Worm (Caenorhabditis elegans) whole organism, L4 larva: ENCODE results near the gene taap-1.
A peak's percentile ranks its signal among the peaks of the same experiment; 100 is the strongest.

Experiments
- F26F4.8 ChIP-seq: fragments of 200-800 bp; sonication (Bioruptor generic); conservative IDR thresholded peaks from 2 replicates; pipeline ENCODE4 v1.3.6; 2022; ENCODE audit warnings: missing genetic modification characterization, missing compliant biosample characterization
- F49E8.2 ChIP-seq: sonication (generic microtip); optimal IDR thresholded peaks from 2 replicates; lab custom pipeline; 2016; ENCODE audit warnings: missing compliant biosample characterization, mild to moderate bottlenecking, missing genetic modification characterization, borderline replicate concordance
- T20F7.1 ChIP-seq: fragments of 200-800 bp; sonication (Bioruptor generic); optimal IDR thresholded peaks from 2 replicates; lab custom pipeline; 2018; ENCODE audit warnings: mild to moderate bottlenecking, missing genetic modification characterization, missing compliant biosample characterization
- Y105C5A.15 ChIP-seq: fragments of 200-800 bp; sonication (Bioruptor generic); IDR thresholded peaks from 2 replicates; pipeline ENCODE4 v1.3.6; 2022; ENCODE audit warnings: missing genetic modification characterization, missing compliant biosample characterization
- aha-1 ChIP-seq: fragments of 150-350 bp; peaks from one replicate; lab custom pipeline; 2014; ENCODE audit warnings: missing biosample characterization, missing genetic modification characterization
- aly-2 ChIP-seq: sonication (generic microtip); optimal IDR thresholded peaks from 2 replicates; lab custom pipeline; 2018; ENCODE audit warnings: missing biosample characterization, missing genetic modification characterization
- ama-1 ChIP-seq: fragments of 150-350 bp; optimal IDR thresholded peaks from 2 replicates; lab custom pipeline; 2014; ENCODE audit warnings: inconsistent platforms, mixed read lengths
- arid-1 ChIP-seq: fragments of 200-800 bp; sonication (Bioruptor generic); conservative IDR thresholded peaks from 2 replicates; pipeline ENCODE4 v1.3.6; 2022; ENCODE audit warnings: missing genetic modification reagents, missing genetic modification characterization, missing compliant biosample characterization
- ceh-20 ChIP-seq: fragments of 200-800 bp; sonication (Bioruptor generic); IDR thresholded peaks from 2 replicates; pipeline ENCODE4 v1.3.6; 2022; ENCODE audit warnings: missing genetic modification reagents, missing genetic modification characterization, missing compliant biosample characterization
- daf-16 ChIP-seq, 3 experiments: sonication (generic microtip); optimal IDR thresholded peaks; 2 replicates each; lab custom pipeline; 2016 to 2017; ENCODE audit warnings: missing genetic modification characterization in 3 of 3, missing genetic modification reagents in 3 of 3, mild to moderate bottlenecking in 2 of 3, missing compliant biosample characterization in 2 of 3, missing biosample characterization in 1 of 3, moderate library complexity in 1 of 3
- daf-19 ChIP-seq: fragments of 200-800 bp; sonication (Bioruptor generic); conservative IDR thresholded peaks from 2 replicates; pipeline ENCODE4 v1.3.6; 2022; ENCODE audit warnings: missing genetic modification characterization, missing compliant biosample characterization
- duxl-1 ChIP-seq: sonication (generic microtip); optimal IDR thresholded peaks from 2 replicates; lab custom pipeline; 2016; ENCODE audit warnings: mild to moderate bottlenecking, missing genetic modification characterization, moderate library complexity, missing compliant biosample characterization; ENCODE audit not compliant: poor library complexity
- fkh-10 ChIP-seq: fragments of 150-350 bp; optimal IDR thresholded peaks from 2 replicates; lab custom pipeline; 2014; ENCODE audit warnings: missing biosample characterization, missing genetic modification reagents, missing genetic modification characterization
- hlh-30 ChIP-seq: sonication (generic microtip); optimal IDR thresholded peaks from 2 replicates; lab custom pipeline; 2017; ENCODE audit warnings: antibody characterized with exemption, mild to moderate bottlenecking, missing genetic modification characterization, missing compliant biosample characterization; ENCODE audit not compliant: insufficient read depth
- hmg-1.1 ChIP-seq: fragments of 200-800 bp; sonication (Bioruptor generic); IDR thresholded peaks from 2 replicates; pipeline ENCODE4 v1.3.6; 2022; ENCODE audit warnings: missing genetic modification reagents, missing genetic modification characterization, missing compliant biosample characterization
- lim-7 ChIP-seq: fragments of 200-800 bp; sonication (Bioruptor generic); IDR thresholded peaks from 2 replicates; pipeline ENCODE4 v1.3.6; 2022; ENCODE audit warnings: missing genetic modification characterization, missing compliant biosample characterization
- lin-13 ChIP-seq: fragments of 150-350 bp; optimal IDR thresholded peaks from 2 replicates; lab custom pipeline; 2014; ENCODE audit warnings: missing biosample characterization, missing genetic modification reagents, missing genetic modification characterization
- lin-15B ChIP-seq: fragments of 150-350 bp; sonication (generic microtip); optimal IDR thresholded peaks from 3 replicates; lab custom pipeline; 2014; ENCODE audit warnings: missing biosample characterization, missing genetic modification characterization
- lin-38 ChIP-seq: fragments of 200-800 bp; sonication (Bioruptor generic); IDR thresholded peaks from 2 replicates; pipeline ENCODE4 v1.3.6; 2022; ENCODE audit warnings: missing genetic modification reagents, missing genetic modification characterization, missing compliant biosample characterization
- lsy-2 ChIP-seq, 2 experiments: fragments of 150-350 bp in 1 of 2; sonication (generic microtip) in 1 of 2; optimal IDR thresholded peaks; 2 replicates each; lab custom pipeline; 2014 to 2017; ENCODE audit warnings: missing biosample characterization in 2 of 2, missing genetic modification characterization in 2 of 2
- mdl-1 ChIP-seq, 2 experiments: fragments of 150-350 bp in 1 of 2; sonication (generic microtip) in 1 of 2; optimal IDR thresholded peaks; 2 replicates each; lab custom pipeline; 2014 to 2017; ENCODE audit warnings: missing biosample characterization in 2 of 2, missing genetic modification characterization in 2 of 2
- nhr-102 ChIP-seq: sonication (generic microtip); optimal IDR thresholded peaks from 2 replicates; lab custom pipeline; 2016; ENCODE audit warnings: mild to moderate bottlenecking, missing genetic modification characterization, moderate library complexity, missing compliant biosample characterization
- nhr-111 ChIP-seq: fragments of 200-800 bp; sonication (Bioruptor generic); optimal IDR thresholded peaks from 2 replicates; lab custom pipeline; 2018; ENCODE audit warnings: mild to moderate bottlenecking, missing genetic modification characterization, missing compliant biosample characterization
- nhr-25 ChIP-seq: sonication (generic microtip); optimal IDR thresholded peaks from 2 replicates; lab custom pipeline; 2017; ENCODE audit warnings: missing genetic modification characterization, mild to moderate bottlenecking, missing compliant biosample characterization, antibody characterized with exemption, moderate library complexity, borderline replicate concordance; ENCODE audit not compliant: insufficient read depth
- nhr-76 ChIP-seq: fragments of 150-350 bp; optimal IDR thresholded peaks from 2 replicates; lab custom pipeline; 2014; ENCODE audit warnings: missing biosample characterization, missing genetic modification characterization
- nhr-77 ChIP-seq: fragments of 150-350 bp; optimal IDR thresholded peaks from 2 replicates; lab custom pipeline; 2014; ENCODE audit warnings: missing biosample characterization, missing genetic modification characterization
- pqm-1 ChIP-seq: sonication (generic microtip); optimal IDR thresholded peaks from 2 replicates; lab custom pipeline; 2017; ENCODE audit warnings: missing biosample characterization, missing genetic modification characterization
- skn-1 ChIP-seq: fragments of 150-350 bp; optimal IDR thresholded peaks from 2 replicates; lab custom pipeline; 2014; ENCODE audit warnings: missing biosample characterization, missing genetic modification characterization
- unc-62 ChIP-seq, 3 experiments: fragments of 150-350 bp in 1 of 3; sonication (generic microtip); optimal IDR thresholded peaks in 2 of 3; peaks in 1 of 3; 1 replicate in 1 of 3; 2 replicates in 2 of 3; lab custom pipeline; 2014 to 2017; ENCODE audit warnings: missing biosample characterization in 3 of 3, missing genetic modification characterization in 3 of 3, missing genetic modification reagents in 3 of 3, missing genotype in 1 of 3
- vab-7 ChIP-seq: fragments of 200-800 bp; sonication (Bioruptor generic); IDR thresholded peaks from 2 replicates; pipeline ENCODE4 v1.3.6; 2022; ENCODE audit warnings: missing genetic modification reagents, missing genetic modification characterization, missing compliant biosample characterization
- zfp-2 ChIP-seq: sonication (generic microtip); optimal IDR thresholded peaks from 2 replicates; lab custom pipeline; 2016; ENCODE audit warnings: mild to moderate bottlenecking, missing genetic modification characterization, missing compliant biosample characterization
- zfp-3 ChIP-seq: fragments of 200-800 bp; sonication (Bioruptor generic); conservative IDR thresholded peaks from 2 replicates; pipeline ENCODE4 v1.3.6; 2022; ENCODE audit warnings: missing genetic modification reagents, missing genetic modification characterization, missing compliant biosample characterization

taap-1 gene

DNA sequence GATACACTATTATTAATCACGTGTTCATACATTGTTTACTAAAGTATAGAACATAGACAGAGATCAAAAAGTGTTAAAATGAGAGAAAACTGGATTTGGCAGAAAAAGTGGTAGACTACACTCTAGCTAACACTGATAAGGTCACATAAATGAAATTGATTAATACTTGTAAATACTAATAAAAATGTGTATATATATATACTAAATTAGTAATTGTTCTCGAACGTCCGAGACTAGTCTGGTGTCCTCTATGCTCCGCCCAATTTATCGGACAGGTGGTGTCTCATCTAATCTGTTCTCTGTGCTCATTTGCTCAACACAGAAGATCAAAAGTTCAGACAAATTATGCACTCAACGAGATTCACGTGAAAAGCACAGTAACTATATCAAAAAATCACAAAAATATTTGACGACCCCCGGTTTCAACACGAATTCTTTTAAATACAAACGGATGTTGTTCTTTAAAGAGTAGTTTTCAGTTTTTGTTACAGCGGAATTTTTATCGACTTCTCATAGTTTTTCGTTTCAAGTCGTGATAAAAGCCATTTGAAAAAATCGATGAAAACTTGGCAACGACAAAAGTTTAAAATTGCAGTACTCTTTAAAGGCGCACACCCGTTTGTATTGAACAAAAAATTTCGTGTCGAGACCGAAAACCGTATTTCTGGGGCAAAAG is 2.5 kb downstream of the taap-1 start (continued):
- TF ChIP-seq lsy-2 (tag; optimal IDR thresholded peaks at IDR 0.05; lab: Kevin White, UChicago): peak in 1 of 2 experiments; percentile 52
- TF ChIP-seq hlh-30 (tag; lab: Kevin White, UChicago): peak; percentile 40
- TF ChIP-seq F26F4.8 (GFP tag; lab: Robert Waterston, UW): no peak
- no peak for TF ChIP-seq nhr-76 (tag; lab: Kevin White, UChicago)
- TF ChIP-seq lim-7 (GFP tag; lab: Robert Waterston, UW): no peak
- peak; percentile 39 for TF ChIP-seq nhr-77 (tag; lab: Kevin White, UChicago)
- TF ChIP-seq duxl-1 (tag; lab: Kevin White, UChicago): no peak
- TF ChIP-seq zfp-2: no peak

DNA sequence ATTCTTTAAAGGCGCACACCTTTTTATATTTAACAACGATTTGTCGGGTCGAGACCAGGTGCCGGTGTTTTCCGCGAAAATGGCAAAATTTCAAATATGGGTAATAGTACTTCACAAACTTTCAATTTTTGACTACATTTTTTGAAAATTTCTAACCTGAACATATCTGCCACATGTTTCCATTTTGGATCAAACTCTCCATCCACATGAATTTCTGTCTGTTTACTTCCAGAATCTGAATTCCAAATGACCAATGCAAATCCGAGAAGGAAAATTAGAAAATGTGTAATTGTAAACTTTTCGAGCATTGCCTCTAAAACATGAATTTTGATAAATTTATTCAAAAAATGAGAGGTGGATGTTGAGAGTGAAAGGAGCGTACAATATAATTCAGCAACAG is 3.5 kb downstream of the taap-1 start, which contains the start of gene lact-4:
TSS of gene lact-4 (minus strand) at position 313 of the 400 bp plus-strand sequence.
- TF ChIP-seq aha-1 (tag; lab: Kevin White, UChicago): peak; percentile 93
- TF ChIP-seq skn-1 (tag; lab: Kevin White, UChicago): no peak
- peak in 1 of 2 experiments; percentile 11 for TF ChIP-seq unc-62 (GFP tag; optimal IDR thresholded peaks at IDR 0.05 in 1 of 2; lab: Kevin White, UChicago)
- no peak for TF ChIP-seq unc-62 (tag; optimal IDR thresholded peaks at IDR 0.05; lab: Kevin White, UChicago)
- no peak for TF ChIP-seq lin-38 (GFP tag; lab: Robert Waterston, UW)
- no peak for TF ChIP-seq nhr-102 (tag; lab: Kevin White, UChicago)
- TF ChIP-seq lin-15B (tag; lab: Kevin White, UChicago): no peak
- no peak for TF ChIP-seq T20F7.1 (GFP tag; lab: Kevin White, UChicago)
- no peak for TF ChIP-seq zfp-3 (GFP tag; lab: Robert Waterston, UW)
- TF ChIP-seq Y105C5A.15 (GFP tag; lab: Robert Waterston, UW): 0 out of 2 replicates have a peak, but pooled peaks have one; percentile 8
- TF ChIP-seq, all 104 proteins: peak for 3

DNA sequence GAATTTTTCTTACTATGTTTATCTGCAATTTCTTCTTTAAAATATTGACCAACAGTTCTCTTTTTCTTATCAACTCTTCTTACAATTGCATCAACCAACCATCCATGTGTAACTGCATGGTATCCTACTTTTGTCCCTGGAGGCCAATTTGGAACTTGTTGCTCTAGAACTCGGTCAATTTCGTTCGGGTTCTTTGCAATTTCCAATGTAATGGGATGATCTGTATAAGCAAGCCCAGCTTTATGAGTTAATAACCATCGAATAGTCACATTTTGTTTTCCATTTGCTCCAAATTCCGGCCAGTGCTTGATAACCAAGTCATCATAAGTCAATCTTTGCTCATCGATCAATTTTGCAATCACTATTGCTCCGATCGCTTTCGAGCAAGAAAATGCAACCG is 4.3 kb downstream of the taap-1 start:
- TF ChIP-seq fkh-10 (GFP tag; lab: Kevin White, UChicago) (no peak), aly-2 (tag; lab: Kevin White, UChicago) (no peak), F49E8.2 (tag; lab: Kevin White, UChicago) (no peak), vab-7 (GFP tag; lab: Robert Waterston, UW) (peak; percentile 18; the same call in 1 of the 2 replicates), lsy-2 (tag; optimal IDR thresholded peaks at IDR 0.05; lab: Kevin White, UChicago) (peak in 1 of 2 experiments; percentile 6), daf-19 (GFP tag; lab: Robert Waterston, UW) (no peak), lim-7 (GFP tag; lab: Robert Waterston, UW) (no peak), daf-16 (GFP tag; optimal IDR thresholded peaks at IDR 0.05; lab: Kevin White, UChicago) (no peak), daf-16 (tag; optimal IDR thresholded peaks at IDR 0.05; lab: Kevin White, UChicago) (peak; percentile 29)

DNA sequence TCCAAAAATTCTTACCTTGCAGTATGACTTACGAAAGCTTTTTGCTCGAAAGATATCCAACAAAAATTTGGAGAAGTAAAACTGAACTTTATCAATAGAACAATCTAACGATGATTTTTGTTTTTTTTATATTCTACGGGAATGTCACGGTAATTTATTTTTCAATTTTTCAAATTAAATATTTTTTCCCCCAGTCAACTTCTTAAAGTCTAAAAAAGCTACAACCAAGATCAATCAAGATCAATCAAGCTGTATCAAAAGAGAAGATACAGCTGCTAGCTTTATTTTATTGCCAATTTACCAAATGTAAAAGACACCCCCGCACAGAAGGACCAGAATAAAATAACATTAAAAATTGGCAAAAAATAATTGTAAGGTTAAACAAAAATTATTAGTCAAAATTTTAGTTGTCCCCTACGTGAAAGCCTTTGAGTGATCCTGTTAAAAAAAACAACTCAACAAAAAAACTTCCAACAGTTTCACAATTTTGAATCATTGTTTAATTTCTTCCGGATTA is 8.3 kb downstream of the taap-1 start, which contains the start of the genes M05D6.1 and M05D6.3:
TSS of gene M05D6.1 (minus strand) at position 101 of the 517 bp plus-strand sequence.
TSS of gene M05D6.3 (plus strand) at position 467 of the 517 bp plus-strand sequence.
- TF ChIP-seq zfp-2 (no peak), lin-13 (no peak), F26F4.8 (GFP tag; lab: Robert Waterston, UW) (no peak), nhr-102 (tag; lab: Kevin White, UChicago) (no peak), arid-1 (GFP tag; lab: Robert Waterston, UW) (no peak), duxl-1 (tag; lab: Kevin White, UChicago) (no peak), hmg-1.1 (GFP tag; lab: Robert Waterston, UW) (no peak), ceh-20 (GFP tag; lab: Robert Waterston, UW) (no peak), nhr-111 (no peak)

DNA sequence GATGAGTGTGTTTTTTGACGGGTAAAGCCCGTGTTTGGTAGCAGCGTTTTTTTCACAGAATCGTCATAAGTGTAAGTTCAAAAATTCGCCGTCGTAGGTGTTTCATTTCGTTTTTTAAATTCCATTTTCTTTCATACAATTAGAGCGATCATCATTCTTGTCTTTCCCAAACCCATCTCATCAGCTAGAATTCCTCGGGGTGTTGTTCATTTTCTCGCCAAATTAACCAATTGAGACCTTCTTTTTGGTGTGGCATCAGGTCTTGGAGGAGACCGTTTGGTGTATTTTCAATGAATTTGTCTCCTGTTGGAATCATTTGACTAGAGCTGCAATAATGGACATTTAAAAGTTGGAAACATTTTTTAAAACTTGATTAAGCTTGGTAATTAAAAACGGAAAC is 10.8 kb downstream of the taap-1 start:
- no peak for TF ChIP-seq mdl-1 (tag; optimal IDR thresholded peaks at IDR 0.05; lab: Kevin White, UChicago)
- TF ChIP-seq nhr-25: no peak
- no peak for TF ChIP-seq ama-1 (lab: Kevin White, UChicago)
- TF ChIP-seq pqm-1: no peak
- TF ChIP-seq unc-62 (GFP tag; optimal IDR thresholded peaks at IDR 0.05 in 1 of 2; lab: Kevin White, UChicago): peak in 1 of 2 experiments; percentile 91
- no peak for TF ChIP-seq unc-62 (tag; optimal IDR thresholded peaks at IDR 0.05; lab: Kevin White, UChicago)
